Worm (Caenorhabditis elegans) whole organism, young adult: ENCODE measurements around the gene col-147.

Experiments
- C17E4.6 ChIP-seq: fragments of 200-800 bp; sonication (Bioruptor generic); IDR thresholded peaks from 2 replicates; pipeline ENCODE4 v1.3.6; 2022; ENCODE audit warnings: missing genetic modification reagents, missing genetic modification characterization, missing compliant biosample characterization
- F10E7.11 ChIP-seq: sonication (generic microtip); optimal IDR thresholded peaks from 2 replicates; lab custom pipeline; 2017; ENCODE audit warnings: mild to moderate bottlenecking, missing genetic modification characterization, moderate library complexity, missing compliant biosample characterization
- F23B12.7 ChIP-seq: sonication (generic microtip); optimal IDR thresholded peaks from 2 replicates; lab custom pipeline; 2017; ENCODE audit warnings: missing genetic modification characterization, mild to moderate bottlenecking, missing compliant biosample characterization, antibody characterized with exemption, moderate library complexity; ENCODE audit not compliant: insufficient read depth
- F52B5.7 ChIP-seq: sonication (generic microtip); optimal IDR thresholded peaks from 2 replicates; lab custom pipeline; 2016; ENCODE audit warnings: mild to moderate bottlenecking, missing genetic modification characterization, missing compliant biosample characterization
- Y53G8AR.9 ChIP-seq: fragments of 200-800 bp; sonication (Bioruptor generic); conservative IDR thresholded peaks from 2 replicates; pipeline ENCODE4 v1.3.6; 2022; ENCODE audit warnings: missing genetic modification reagents, missing genetic modification characterization, missing compliant biosample characterization
- Y67H2A.10 ChIP-seq: fragments of 200-800 bp; sonication (Bioruptor generic); conservative IDR thresholded peaks from 2 replicates; pipeline ENCODE4 v1.3.6; 2022; ENCODE audit warnings: missing genetic modification reagents, missing genetic modification characterization, missing compliant biosample characterization
- Y79H2A.3 ChIP-seq: fragments of 200-800 bp; sonication (Bioruptor generic); conservative IDR thresholded peaks from 2 replicates; pipeline ENCODE4 v1.3.6; 2022; ENCODE audit warnings: missing genetic modification reagents, missing genetic modification characterization, missing compliant biosample characterization
- akir-1 ChIP-seq: fragments of 200-800 bp; sonication (Bioruptor generic); optimal IDR thresholded peaks from 2 replicates; lab custom pipeline; 2018; ENCODE audit warnings: mild to moderate bottlenecking, missing genetic modification characterization, moderate library complexity, missing compliant biosample characterization
- aptf-2 ChIP-seq: fragments of 200-800 bp; sonication (Bioruptor generic); conservative IDR thresholded peaks from 2 replicates; pipeline ENCODE4 v1.3.6; 2022; ENCODE audit warnings: missing genetic modification reagents, missing genetic modification characterization, missing compliant biosample characterization
- aptf-3 ChIP-seq: fragments of 200-800 bp; sonication (Bioruptor generic); IDR thresholded peaks from 2 replicates; pipeline ENCODE4 v1.3.6; 2022; ENCODE audit warnings: missing genetic modification characterization, missing compliant biosample characterization
- ccch-3 ChIP-seq: fragments of 200-800 bp; sonication (Bioruptor generic); optimal IDR thresholded peaks from 2 replicates; lab custom pipeline; 2018; ENCODE audit warnings: mild to moderate bottlenecking, missing genetic modification characterization, missing compliant biosample characterization
- ceh-91 ChIP-seq: fragments of 200-800 bp; sonication (Bioruptor generic); IDR thresholded peaks from 2 replicates; pipeline ENCODE4 v1.3.6; 2022; ENCODE audit warnings: missing genetic modification reagents, missing genetic modification characterization, missing compliant biosample characterization
- chd-7 ChIP-seq: sonication (generic microtip); optimal IDR thresholded peaks from 2 replicates; lab custom pipeline; 2016; ENCODE audit warnings: mild to moderate bottlenecking, missing genetic modification characterization, moderate library complexity, missing compliant biosample characterization
- dpl-1 ChIP-seq: fragments of 150-350 bp; optimal IDR thresholded peaks from 2 replicates; lab custom pipeline; 2014; ENCODE audit warnings: missing biosample characterization, missing genetic modification reagents, missing genetic modification characterization
- egl-18 ChIP-seq: fragments of 200-800 bp; sonication (Bioruptor generic); IDR thresholded peaks from 2 replicates; pipeline ENCODE4 v1.3.6; 2022; ENCODE audit warnings: missing genetic modification reagents, missing genetic modification characterization, missing compliant biosample characterization
- egl-44 ChIP-seq: fragments of 200-800 bp; sonication (Bioruptor generic); IDR thresholded peaks from 2 replicates; pipeline ENCODE4 v1.3.6; 2022; ENCODE audit warnings: missing genetic modification reagents, missing genetic modification characterization, missing compliant biosample characterization
- egrh-3 ChIP-seq: fragments of 200-800 bp; sonication (Bioruptor generic); IDR thresholded peaks from 2 replicates; pipeline ENCODE4 v1.3.6; 2022; ENCODE audit warnings: missing genetic modification reagents, missing genetic modification characterization, missing compliant biosample characterization
- fkh-3 ChIP-seq: sonication (generic microtip); optimal IDR thresholded peaks from 2 replicates; lab custom pipeline; 2016; ENCODE audit warnings: mild to moderate bottlenecking, missing genetic modification characterization, missing compliant biosample characterization
- gei-17 ChIP-seq: fragments of 200-800 bp; sonication (Bioruptor generic); optimal IDR thresholded peaks from 2 replicates; lab custom pipeline; 2018; ENCODE audit warnings: mild to moderate bottlenecking, missing genetic modification characterization, missing compliant biosample characterization
- hlh-12 ChIP-seq: sonication (generic microtip); optimal IDR thresholded peaks from 2 replicates; lab custom pipeline; 2016; ENCODE audit warnings: missing genetic modification characterization, missing compliant biosample characterization
- hlh-26 ChIP-seq: fragments of 200-800 bp; sonication (Bioruptor generic); conservative IDR thresholded peaks from 2 replicates; pipeline ENCODE4 v1.3.6; 2022; ENCODE audit warnings: missing genetic modification reagents, missing genetic modification characterization, missing compliant biosample characterization
- hmg-1.2 ChIP-seq: fragments of 200-800 bp; sonication (Bioruptor generic); IDR thresholded peaks from 2 replicates; pipeline ENCODE4 v1.3.6; 2022; ENCODE audit warnings: missing genetic modification reagents, missing genetic modification characterization, missing compliant biosample characterization
- let-607 ChIP-seq, 2 experiments: fragments of 200-800 bp in 1 of 2; sonication (Bioruptor generic) in 1 of 2; sonication (generic microtip) in 1 of 2; optimal IDR thresholded peaks; 2 replicates each; lab custom pipeline; 2016 to 2018; ENCODE audit warnings: mild to moderate bottlenecking in 2 of 2, missing compliant biosample characterization in 2 of 2, missing genetic modification characterization in 2 of 2, moderate library complexity in 2 of 2, missing genotype in 1 of 2
- lin-26 ChIP-seq: fragments of 200-800 bp; sonication (Bioruptor generic); IDR thresholded peaks from 2 replicates; pipeline ENCODE4 v1.3.6; 2022; ENCODE audit warnings: missing genetic modification reagents, missing genetic modification characterization, missing compliant biosample characterization
- lsl-1 ChIP-seq: fragments of 200-800 bp; sonication (Bioruptor generic); optimal IDR thresholded peaks from 2 replicates; lab custom pipeline; 2018; ENCODE audit warnings: mild to moderate bottlenecking, missing genetic modification characterization, moderate library complexity, missing compliant biosample characterization
- madf-8 ChIP-seq: fragments of 200-800 bp; sonication (Bioruptor generic); conservative IDR thresholded peaks from 2 replicates; pipeline ENCODE4 v1.3.6; 2022; ENCODE audit warnings: missing genetic modification reagents, missing genetic modification characterization, missing compliant biosample characterization
- mel-28 ChIP-seq: sonication (generic microtip); optimal IDR thresholded peaks from 2 replicates; lab custom pipeline; 2016; ENCODE audit warnings: borderline replicate concordance, mild to moderate bottlenecking, missing genetic modification characterization, missing compliant biosample characterization
- nfya-1 ChIP-seq: sonication (generic microtip); optimal IDR thresholded peaks from 2 replicates; lab custom pipeline; 2017; ENCODE audit warnings: antibody characterized with exemption, missing compliant biosample characterization, missing genetic modification characterization, borderline replicate concordance; ENCODE audit not compliant: insufficient read depth
- nhr-80 ChIP-seq: sonication (generic microtip); optimal IDR thresholded peaks from 2 replicates; lab custom pipeline; 2016; ENCODE audit warnings: missing genetic modification characterization, missing compliant biosample characterization
- pha-4 ChIP-seq: fragments of 150-350 bp; sonication (generic microtip); optimal IDR thresholded peaks from 2 replicates; lab custom pipeline; 2014; ENCODE audit warnings: missing biosample characterization, missing genetic modification reagents, missing genetic modification characterization
- rcor-1 ChIP-seq: fragments of 200-800 bp; sonication (Bioruptor generic); IDR thresholded peaks from 2 replicates; pipeline ENCODE4 v1.3.6; 2022; ENCODE audit warnings: missing genetic modification reagents, missing genetic modification characterization, missing compliant biosample characterization
- rpc-1 ChIP-seq, 2 experiments: fragments of 150-350 bp in 1 of 2; sonication (generic microtip) in 1 of 2; optimal IDR thresholded peaks; 2 replicates each; lab custom pipeline; 2014 to 2018; ENCODE audit warnings: missing biosample characterization in 1 of 2, missing genetic modification characterization in 1 of 2, missing genetic modification reagents in 1 of 2, missing genotype in 1 of 2
- sdz-38 ChIP-seq: sonication (generic microtip); optimal IDR thresholded peaks from 2 replicates; lab custom pipeline; 2016; ENCODE audit warnings: missing genotype, missing genetic modification characterization, missing compliant biosample characterization
- sea-2 ChIP-seq: fragments of 200-800 bp; sonication (Bioruptor generic); IDR thresholded peaks from 2 replicates; pipeline ENCODE4 v1.3.6; 2022; ENCODE audit warnings: missing genetic modification characterization, missing compliant biosample characterization
- sptf-2 ChIP-seq: fragments of 200-800 bp; sonication (Bioruptor generic); optimal IDR thresholded peaks from 2 replicates; lab custom pipeline; 2018; ENCODE audit warnings: mild to moderate bottlenecking, missing genetic modification characterization, missing compliant biosample characterization
- zfh-2 ChIP-seq: fragments of 200-800 bp; sonication (Bioruptor generic); conservative IDR thresholded peaks from 2 replicates; pipeline ENCODE4 v1.3.6; 2022; ENCODE audit warnings: missing genetic modification reagents, missing genetic modification characterization, missing compliant biosample characterization
- ztf-25 ChIP-seq: fragments of 200-800 bp; sonication (Bioruptor generic); IDR thresholded peaks from 2 replicates; pipeline ENCODE4 v1.3.6; 2022; ENCODE audit warnings: missing genetic modification reagents, missing genetic modification characterization, missing compliant biosample characterization

Gene col-147

DNA sequence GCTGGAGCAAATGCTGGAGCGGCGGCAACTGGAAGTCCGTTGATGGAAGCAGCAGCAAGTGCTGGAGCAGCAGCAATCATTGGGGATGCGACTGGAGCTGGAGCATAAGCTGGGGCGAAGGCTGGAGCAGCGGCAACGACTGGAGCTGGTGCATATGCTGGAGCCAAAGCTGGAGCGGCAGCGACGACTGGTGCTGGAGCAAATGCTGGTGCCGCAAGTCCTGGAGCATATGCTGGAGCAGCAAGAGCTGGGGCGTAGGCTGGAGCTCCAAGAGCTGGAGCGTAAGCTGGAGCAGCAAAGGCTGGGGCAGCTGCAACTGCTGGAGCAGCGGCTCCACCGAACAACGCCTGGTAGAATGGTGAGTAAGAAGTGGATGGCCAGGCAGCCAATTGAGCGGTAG, 14.7 kb downstream of the col-147 start:
- TF ChIP-seq chd-7 (tag; lab: Kevin White, UChicago) (peak; percentile 40), F52B5.7 (tag; lab: Kevin White, UChicago) (peak; percentile 18), Y79H2A.3 (GFP tag; lab: Robert Waterston, UW) (no peak), egrh-3 (GFP tag; lab: Robert Waterston, UW) (peak; percentile 92), zfh-2 (GFP tag; lab: Robert Waterston, UW) (peak; percentile 96), nfya-1 (no peak), hmg-1.2 (GFP tag; lab: Robert Waterston, UW) (no peak), lin-26 (peak; percentile 53; the same call in 1 of the 2 replicates), Y67H2A.10 (GFP tag; lab: Robert Waterston, UW) (no peak), egl-18 (0 out of 2 replicates have a peak, but pooled peaks have one; percentile 38)
- TF ChIP-seq, all 124 proteins: peak for 6

DNA sequence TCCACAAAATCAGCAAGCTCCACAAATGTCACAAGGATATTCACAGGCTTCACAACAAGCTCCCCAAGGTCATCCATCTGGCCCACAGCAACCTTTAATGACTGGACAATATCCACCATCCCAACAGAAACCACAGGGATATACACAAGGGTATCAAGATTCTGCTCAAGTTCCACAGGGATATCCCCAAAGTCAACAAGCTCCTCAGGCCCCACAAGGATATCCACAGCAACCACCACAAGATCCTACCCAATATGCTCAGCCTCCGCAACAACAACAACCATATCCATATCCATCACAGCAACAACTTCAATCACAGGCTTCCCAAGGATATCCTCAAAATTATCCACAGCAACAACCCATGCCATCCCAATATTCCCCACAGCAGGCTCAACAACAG, 16.5 kb downstream of the col-147 start:
- no peak for TF ChIP-seq sea-2 (GFP tag; lab: Robert Waterston, UW)
- TF ChIP-seq egl-44 (GFP tag; lab: Robert Waterston, UW), result no peak
- TF ChIP-seq hlh-26, result no peak
- TF ChIP-seq ccch-3 (GFP tag; lab: Kevin White, UChicago), result no peak
- no peak for TF ChIP-seq ceh-91 (GFP tag; lab: Robert Waterston, UW)
- TF ChIP-seq ztf-25 (GFP tag; lab: Robert Waterston, UW), result no peak
- TF ChIP-seq lsl-1 (GFP tag; lab: Kevin White, UChicago), result no peak
- TF ChIP-seq sdz-38 (tag; lab: Kevin White, UChicago), result no peak
- no peak for TF ChIP-seq aptf-2 (GFP tag; lab: Robert Waterston, UW)
- TF ChIP-seq Y53G8AR.9, result no peak
- no peak for TF ChIP-seq madf-8 (GFP tag; lab: Robert Waterston, UW)
- TF ChIP-seq F10E7.11 (tag; lab: Kevin White, UChicago), result no peak
- TF ChIP-seq dpl-1 (GFP tag; lab: Kevin White, UChicago), result no peak
- no peak for TF ChIP-seq sptf-2
- TF ChIP-seq egrh-3 (GFP tag; lab: Robert Waterston, UW), result no peak
- no peak for TF ChIP-seq C17E4.6 (GFP tag; lab: Robert Waterston, UW)

DNA sequence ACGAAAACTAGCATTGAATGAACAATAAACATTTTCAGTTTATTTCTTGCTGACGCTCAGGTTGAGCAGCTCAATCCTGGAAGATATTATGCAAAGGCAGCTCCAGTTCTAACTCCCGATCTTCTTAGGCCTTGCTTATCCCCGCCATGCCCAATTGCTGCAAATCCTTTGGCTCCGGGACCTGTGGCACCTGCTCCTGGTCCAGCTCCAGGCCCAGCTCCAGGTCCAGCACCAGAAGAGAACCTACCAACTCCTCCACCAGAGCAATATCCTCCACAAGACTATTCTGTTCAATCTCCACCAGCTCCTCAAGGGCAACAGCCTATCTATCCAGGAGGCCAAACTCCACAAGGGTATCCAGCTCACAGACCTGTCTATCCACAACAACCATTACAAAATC, 17.0 kb downstream of the col-147 start:
- no peak for TF ChIP-seq aptf-3 (GFP tag; lab: Robert Waterston, UW)
- no peak for TF ChIP-seq rcor-1
- TF ChIP-seq zfh-2 (GFP tag; lab: Robert Waterston, UW), result peak; percentile 61
- TF ChIP-seq egrh-3 (GFP tag; lab: Robert Waterston, UW), result 0 out of 2 replicates have a peak, but pooled peaks have one; percentile 26
- TF ChIP-seq, all 124 proteins: peak for 2

DNA sequence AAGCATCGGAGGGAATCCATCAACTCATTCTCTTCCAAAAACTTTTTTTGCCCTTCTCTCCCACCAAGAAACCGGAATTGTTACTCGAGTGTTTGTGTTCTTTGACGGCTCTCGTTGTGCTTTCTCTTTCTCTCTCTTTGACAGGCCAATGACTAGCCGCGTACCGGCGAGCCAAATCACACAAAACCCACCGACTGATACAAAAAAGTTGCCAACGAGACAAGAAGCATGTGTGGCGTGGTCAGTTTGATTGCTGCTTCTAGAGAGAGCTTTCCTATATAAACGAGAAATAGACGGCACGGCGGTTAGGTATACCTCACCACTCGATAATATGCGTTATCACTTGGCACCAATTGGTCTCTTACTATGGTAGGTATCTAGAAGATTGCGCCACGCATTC, 17.4 kb downstream of the col-147 start, which contains the start of gene pqn-63:
Gene pqn-63 (plus strand): TSS at position 307 of the 400 bp plus-strand sequence.
- TF ChIP-seq let-607 (tag; optimal IDR thresholded peaks at IDR 0.05; lab: Kevin White, UChicago), result peak; percentile 73 to 93
- TF ChIP-seq madf-8 (GFP tag; lab: Robert Waterston, UW), result no peak
- peak; percentile 19 for TF ChIP-seq nhr-80 (tag; lab: Kevin White, UChicago)

DNA sequence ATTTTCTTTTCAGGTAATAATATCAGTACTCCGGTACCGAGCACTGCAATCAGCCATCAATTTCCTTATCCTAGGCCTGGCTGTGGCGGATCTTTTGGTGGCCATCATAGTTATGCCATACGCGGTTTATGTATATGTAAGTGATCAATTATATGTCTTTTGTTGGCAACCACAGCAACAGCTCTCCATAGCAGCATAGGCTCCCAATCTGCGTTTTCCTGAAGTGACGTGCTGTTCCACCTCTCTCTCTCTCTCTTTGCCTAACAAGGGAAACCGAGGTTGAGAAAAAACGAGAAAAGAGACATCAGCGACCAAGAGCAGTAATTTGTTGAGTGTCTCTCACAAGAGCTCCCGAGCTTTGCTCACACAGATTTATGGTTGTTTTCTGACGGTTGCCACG, 23.9 kb downstream of the col-147 start:
- TF ChIP-seq fkh-3, result no peak
- no peak for TF ChIP-seq gei-17
- no peak for TF ChIP-seq rpc-1 (optimal IDR thresholded peaks at IDR 0.05; lab: Kevin White, UChicago)
- TF ChIP-seq rpc-1 (tag; optimal IDR thresholded peaks at IDR 0.05; lab: Kevin White, UChicago), result no peak
- TF ChIP-seq akir-1 (GFP tag; lab: Kevin White, UChicago), result no peak
- TF ChIP-seq hlh-12 (tag; lab: Kevin White, UChicago), result no peak
- TF ChIP-seq F23B12.7 (tag; lab: Kevin White, UChicago), result no peak
- TF ChIP-seq pha-4 (tag; lab: Kevin White, UChicago), result no peak
- TF ChIP-seq mel-28 (tag; lab: Kevin White, UChicago), result no peak
